Fruit fly (Drosophila melanogaster): ENCODE results near the gene spri.

DNA sequence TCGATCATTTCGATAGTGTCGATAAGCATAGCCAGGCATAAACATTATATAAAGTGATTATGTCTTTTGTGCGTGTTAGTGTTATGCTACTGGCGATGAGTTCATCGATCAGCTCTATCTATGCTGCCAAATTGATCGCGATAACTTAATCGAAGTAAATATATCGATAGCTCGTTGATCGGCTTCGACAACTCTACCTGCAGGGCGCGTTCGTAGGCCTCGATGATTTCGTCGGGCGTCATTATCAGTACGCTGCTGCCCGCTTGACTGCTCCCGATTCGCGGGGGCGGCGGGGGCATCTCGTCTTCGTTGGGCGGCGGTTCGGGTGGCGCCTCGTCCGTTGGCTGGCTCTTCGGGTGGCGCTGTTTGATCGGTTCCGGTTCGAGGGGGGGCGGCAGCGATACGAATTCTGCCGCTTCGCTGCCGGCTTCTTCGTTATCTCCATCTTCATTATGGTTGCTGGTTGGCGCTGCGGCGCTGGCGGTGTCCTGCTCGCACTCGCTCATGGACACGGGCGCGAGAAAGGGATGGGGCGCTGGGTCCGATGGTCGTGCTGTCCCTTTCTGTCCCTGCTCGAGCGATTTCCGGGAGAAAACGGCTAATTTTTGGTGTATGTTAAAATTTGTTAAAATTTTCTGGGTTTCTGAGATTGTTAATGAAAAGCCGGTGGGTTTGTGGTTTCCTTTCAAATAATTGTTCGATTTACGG is 17.0 kb upstream of the spri start, which contains the start of gene CG1628:
- TF ChIP-seq CG8319 (GFP tag; optimal IDR thresholded peaks at IDR 0.05) = no peak
- TF ChIP-seq CG16779 (tag; optimal IDR thresholded peaks at IDR 0.05) = no peak
- no peak for TF ChIP-seq esn (GFP tag; optimal IDR thresholded peaks at IDR 0.05)
- no peak for TF ChIP-seq Ets96B (tag; optimal IDR thresholded peaks at IDR 0.05)
- no peak for TF ChIP-seq Smox (GFP tag; optimal IDR thresholded peaks at IDR 0.05)
- TF ChIP-seq Lpt (GFP tag; optimal IDR thresholded peaks at IDR 0.05) = no peak
- TF ChIP-seq CG11294 (GFP tag; IDR thresholded peaks at IDR 0.05) = no peak
- no peak for TF ChIP-seq CG11902 (GFP tag; optimal IDR thresholded peaks at IDR 0.05)
- no peak for TF ChIP-seq CG3032 (tag; optimal IDR thresholded peaks at IDR 0.05)

Data from whole organism, prepupa.